Fruit fly (Drosophila melanogaster) whole organism, embryonic: ENCODE measurements around the gene corto.

Source experiments
- CG12219 ChIP-seq: fragments of 200-800 bp; sonication (Bioruptor generic); optimal IDR thresholded peaks from 3 replicates; lab custom pipeline; 2018; ENCODE audit warnings: missing biosample characterization, mild to moderate bottlenecking, missing genetic modification characterization
- CG6765 ChIP-seq: fragments of 200-800 bp; sonication (Bioruptor generic); optimal IDR thresholded peaks from 3 replicates; lab custom pipeline; 2017; ENCODE audit warnings: missing biosample characterization, mild to moderate bottlenecking, missing genetic modification characterization
- Usf ChIP-seq: fragments of 200-800 bp; sonication (Bioruptor generic); optimal IDR thresholded peaks from 2 replicates; lab custom pipeline; 2017; ENCODE audit warnings: missing genotype, missing biosample characterization, missing genetic modification characterization

dm6 chr3R:5089514-5090259 lies 2.8 kb upstream of the corto start:
- TF ChIP-seq CG6765 (GFP tag; lab: Kevin White, UChicago) (no peak), CG12219 (GFP tag; lab: Kevin White, UChicago) (no peak), Usf (GFP tag; lab: Kevin White, UChicago) (no peak)
